Worm (Caenorhabditis elegans) whole organism, L1 larva: Measurements from ENCODE around the gene tmed-13.

Experiments
- ceh-82 ChIP-seq, 3 experiments: fragments of 150-350 bp in 1 of 3; sonication (generic microtip) in 2 of 3; optimal IDR thresholded peaks; 2 replicates each; lab custom pipeline; 2014 to 2017; ENCODE audit warnings: missing biosample characterization in 3 of 3, missing genetic modification characterization in 3 of 3
- ces-1 ChIP-seq: fragments of 150-350 bp; optimal IDR thresholded peaks from 2 replicates; lab custom pipeline; 2014; ENCODE audit warnings: missing biosample characterization, missing genetic modification reagents, missing genetic modification characterization
- fkh-10 ChIP-seq: sonication (generic microtip); optimal IDR thresholded peaks from 2 replicates; lab custom pipeline; 2017; ENCODE audit warnings: missing biosample characterization, missing genetic modification reagents, missing genetic modification characterization
- hpl-2 ChIP-seq: fragments of 150-350 bp; optimal IDR thresholded peaks from 2 replicates; lab custom pipeline; 2014; ENCODE audit warnings: missing biosample characterization, missing genetic modification reagents, missing genetic modification characterization
- lin-13 ChIP-seq: fragments of 150-350 bp; optimal IDR thresholded peaks from 2 replicates; lab custom pipeline; 2014; ENCODE audit warnings: missing biosample characterization, missing genetic modification reagents, missing genetic modification characterization
- lin-35 ChIP-seq, 2 experiments: fragments of 150-350 bp; optimal IDR thresholded peaks; 2 replicates each; lab custom pipeline; 2014; ENCODE audit warnings: missing biosample characterization in 2 of 2, missing genetic modification characterization in 2 of 2, missing genetic modification reagents in 2 of 2
- lin-39 ChIP-seq: fragments of 150-350 bp; optimal IDR thresholded peaks from 2 replicates; lab custom pipeline; 2014; ENCODE audit warnings: missing biosample characterization, missing genetic modification reagents, missing genetic modification characterization
- lir-3 ChIP-seq: sonication (generic microtip); optimal IDR thresholded peaks from 2 replicates; lab custom pipeline; 2016; ENCODE audit warnings: mild to moderate bottlenecking, missing genetic modification characterization, moderate library complexity, missing compliant biosample characterization; ENCODE audit not compliant: poor library complexity
- mep-1 ChIP-seq: fragments of 150-350 bp; optimal IDR thresholded peaks from 2 replicates; lab custom pipeline; 2014; ENCODE audit warnings: missing biosample characterization, missing genetic modification characterization
- nhr-28 ChIP-seq: fragments of 150-350 bp; optimal IDR thresholded peaks from 2 replicates; lab custom pipeline; 2014; ENCODE audit warnings: missing biosample characterization, missing genetic modification characterization
- nhr-90 ChIP-seq: sonication (generic microtip); optimal IDR thresholded peaks from 2 replicates; lab custom pipeline; 2016; ENCODE audit warnings: mild to moderate bottlenecking, missing genetic modification characterization, missing compliant biosample characterization; ENCODE audit not compliant: poor library complexity
- unc-130 ChIP-seq: fragments of 150-350 bp; optimal IDR thresholded peaks from 2 replicates; lab custom pipeline; 2017; ENCODE audit warnings: missing biosample characterization, missing genetic modification characterization, inconsistent platforms
- ztf-4 ChIP-seq: fragments of 150-350 bp; optimal IDR thresholded peaks from 2 replicates; lab custom pipeline; 2014; ENCODE audit warnings: missing biosample characterization, missing genetic modification characterization

DNA sequence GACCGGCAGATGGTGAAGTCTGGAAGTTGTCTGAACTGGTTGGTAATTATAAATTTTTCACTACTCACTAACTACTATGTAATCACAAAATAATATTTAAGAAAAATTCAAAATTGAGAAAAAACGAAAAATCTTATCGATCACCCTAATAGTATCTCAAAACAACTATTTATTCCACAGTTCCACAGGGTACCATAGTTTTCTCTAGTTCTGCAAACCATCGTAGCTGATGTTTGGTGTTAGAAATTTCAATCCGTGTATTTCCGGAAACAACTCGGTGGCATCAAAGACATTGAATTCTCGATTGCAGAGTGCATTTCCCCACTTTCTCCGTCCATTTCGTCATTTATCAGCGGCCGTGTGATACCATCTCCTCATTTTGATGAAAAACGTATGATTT is 29.6 kb downstream of the tmed-13 start, which contains the start of gene Y73B6BL.31:
- TF ChIP-seq nhr-90: no peak
- no peak for TF ChIP-seq lin-35 (GFP tag; optimal IDR thresholded peaks at IDR 0.05; lab: Kevin White, UChicago)
- no peak for TF ChIP-seq mep-1 (tag; lab: Kevin White, UChicago)
- TF ChIP-seq hpl-2 (GFP tag; lab: Kevin White, UChicago): no peak
- TF ChIP-seq unc-130: no peak
- no peak for TF ChIP-seq fkh-10 (GFP tag; lab: Kevin White, UChicago)
- TF ChIP-seq lin-39 (tag; lab: Kevin White, UChicago): no peak
- TF ChIP-seq ceh-82 (tag; optimal IDR thresholded peaks at IDR 0.05; lab: Kevin White, UChicago): no peak
- no peak for TF ChIP-seq nhr-28
- no peak for TF ChIP-seq ces-1 (GFP tag; lab: Kevin White, UChicago)
- no peak for TF ChIP-seq ztf-4 (tag; lab: Kevin White, UChicago)
- TF ChIP-seq lir-3 (tag; lab: Kevin White, UChicago): no peak
- TF ChIP-seq lin-13: no peak
